Worm (Caenorhabditis elegans) whole organism, L1 larva: ENCODE data around the gene doxa-1.
A peak's percentile ranks its signal among the peaks of the same experiment; 100 is the strongest.

ENCODE experiments used
- C04F5.9 ChIP-seq: sonication (generic microtip); optimal IDR thresholded peaks from 2 replicates; lab custom pipeline; 2016; ENCODE audit warnings: missing genetic modification characterization, missing compliant biosample characterization
- C34B4.2 ChIP-seq: sonication (generic microtip); optimal IDR thresholded peaks from 2 replicates; lab custom pipeline; 2017; ENCODE audit warnings: mild to moderate bottlenecking, missing genetic modification characterization, missing compliant biosample characterization
- F16B12.6 ChIP-seq: fragments of 150-350 bp; optimal IDR thresholded peaks from 2 replicates; lab custom pipeline; 2014; ENCODE audit warnings: missing biosample characterization, missing genetic modification characterization
- Y116A8C.19 ChIP-seq: sonication (generic microtip); optimal IDR thresholded peaks from 2 replicates; lab custom pipeline; 2016; ENCODE audit warnings: missing compliant biosample characterization, missing genetic modification characterization, borderline replicate concordance
- aha-1 ChIP-seq: fragments of 150-350 bp; optimal IDR thresholded peaks from 2 replicates; lab custom pipeline; 2014; ENCODE audit warnings: missing biosample characterization, missing genetic modification characterization
- alr-1 ChIP-seq: fragments of 200-800 bp; sonication (Bioruptor generic); optimal IDR thresholded peaks from 2 replicates; lab custom pipeline; 2018; ENCODE audit warnings: borderline replicate concordance, mild to moderate bottlenecking, missing genetic modification characterization, missing compliant biosample characterization
- blmp-1 ChIP-seq: fragments of 150-350 bp; optimal IDR thresholded peaks from 2 replicates; lab custom pipeline; 2014; ENCODE audit warnings: missing biosample characterization, missing genetic modification characterization
- ceh-8 ChIP-seq: fragments of 200-800 bp; sonication (Bioruptor generic); optimal IDR thresholded peaks from 2 replicates; lab custom pipeline; 2018; ENCODE audit warnings: mild to moderate bottlenecking, missing genetic modification characterization, moderate library complexity, missing compliant biosample characterization
- ceh-82 ChIP-seq, 3 experiments: fragments of 150-350 bp in 1 of 3; sonication (generic microtip) in 2 of 3; optimal IDR thresholded peaks; 2 replicates each; lab custom pipeline; 2014 to 2017; ENCODE audit warnings: missing biosample characterization in 3 of 3, missing genetic modification characterization in 3 of 3
- ceh-88 ChIP-seq: fragments of 200-800 bp; sonication (Bioruptor generic); IDR thresholded peaks from 2 replicates; pipeline ENCODE4 v1.3.6; 2022; ENCODE audit warnings: missing genetic modification characterization, missing compliant biosample characterization
- ceh-90 ChIP-seq: sonication (generic microtip); optimal IDR thresholded peaks from 2 replicates; lab custom pipeline; 2016; ENCODE audit warnings: missing genetic modification characterization, missing compliant biosample characterization
- ces-1 ChIP-seq: fragments of 150-350 bp; optimal IDR thresholded peaks from 2 replicates; lab custom pipeline; 2014; ENCODE audit warnings: missing biosample characterization, missing genetic modification reagents, missing genetic modification characterization
- dsc-1 ChIP-seq: sonication (generic microtip); optimal IDR thresholded peaks from 2 replicates; lab custom pipeline; 2016; ENCODE audit warnings: mild to moderate bottlenecking, missing genetic modification characterization, missing compliant biosample characterization
- efl-3 ChIP-seq: fragments of 200-800 bp; sonication (Bioruptor generic); optimal IDR thresholded peaks from 2 replicates; lab custom pipeline; 2018; ENCODE audit warnings: mild to moderate bottlenecking, missing genetic modification characterization, missing compliant biosample characterization
- elt-2 ChIP-seq: sonication (generic microtip); optimal IDR thresholded peaks from 2 replicates; lab custom pipeline; 2016; ENCODE audit warnings: missing genetic modification characterization, mild to moderate bottlenecking, inconsistent platforms, missing compliant biosample characterization, missing genetic modification reagents
- elt-3 ChIP-seq, 6 experiments: fragments of 150-350 bp in 1 of 6; sonication (generic microtip); optimal IDR thresholded peaks; 2 replicates each; lab custom pipeline; 2017 to 2018; ENCODE audit warnings: missing biosample characterization in 6 of 6, missing genetic modification characterization in 6 of 6, inconsistent platforms in 1 of 6
- fkh-10 ChIP-seq: sonication (generic microtip); optimal IDR thresholded peaks from 2 replicates; lab custom pipeline; 2017; ENCODE audit warnings: missing biosample characterization, missing genetic modification reagents, missing genetic modification characterization
- fos-1 ChIP-seq: fragments of 150-350 bp; optimal IDR thresholded peaks from 2 replicates; lab custom pipeline; 2014; ENCODE audit warnings: missing biosample characterization, missing genetic modification characterization
- grh-1 ChIP-seq: fragments of 200-800 bp; sonication (Bioruptor generic); IDR thresholded peaks from 2 replicates; pipeline ENCODE4 v1.3.6; 2022; ENCODE audit warnings: missing genetic modification reagents, missing genetic modification characterization, missing compliant biosample characterization
- hlh-17 ChIP-seq: fragments of 200-800 bp; sonication (Bioruptor generic); optimal IDR thresholded peaks from 2 replicates; lab custom pipeline; 2018; ENCODE audit warnings: missing genetic modification characterization, mild to moderate bottlenecking, missing compliant biosample characterization, moderate library complexity, borderline replicate concordance
- hlh-4 ChIP-seq: sonication (generic microtip); optimal IDR thresholded peaks from 2 replicates; lab custom pipeline; 2016; ENCODE audit warnings: mild to moderate bottlenecking, missing genetic modification characterization, missing compliant biosample characterization
- irx-1 ChIP-seq: sonication (generic microtip); optimal IDR thresholded peaks from 2 replicates; lab custom pipeline; 2016; ENCODE audit warnings: missing genetic modification characterization, missing compliant biosample characterization
- isw-1 ChIP-seq: fragments of 200-800 bp; sonication (Bioruptor generic); IDR thresholded peaks from 2 replicates; pipeline ENCODE4 v1.3.6; 2022; ENCODE audit warnings: missing genetic modification characterization, missing compliant biosample characterization
- jun-1 ChIP-seq: fragments of 150-350 bp; optimal IDR thresholded peaks from 2 replicates; lab custom pipeline; 2014; ENCODE audit warnings: missing biosample characterization, missing genetic modification reagents, missing genetic modification characterization
- lin-14 ChIP-seq: fragments of 200-800 bp; sonication (Bioruptor generic); optimal IDR thresholded peaks from 2 replicates; lab custom pipeline; 2018; ENCODE audit warnings: mild to moderate bottlenecking, missing genetic modification characterization, moderate library complexity, missing compliant biosample characterization
- lin-15B ChIP-seq: fragments of 150-350 bp; sonication (generic microtip); optimal IDR thresholded peaks from 3 replicates; lab custom pipeline; 2014; ENCODE audit warnings: missing biosample characterization, missing genetic modification characterization
- lsy-2 ChIP-seq, 2 experiments: fragments of 150-350 bp; optimal IDR thresholded peaks; 2 replicates each; lab custom pipeline; 2014; ENCODE audit warnings: missing biosample characterization in 2 of 2, missing genetic modification characterization in 2 of 2
- mab-9 ChIP-seq: fragments of 200-800 bp; sonication (Bioruptor generic); IDR thresholded peaks from 2 replicates; pipeline ENCODE4 v1.3.6; 2022; ENCODE audit warnings: missing genetic modification reagents, missing genetic modification characterization, missing compliant biosample characterization
- mdl-1 ChIP-seq, 2 experiments: fragments of 150-350 bp; optimal IDR thresholded peaks; 2 replicates each; lab custom pipeline; 2014 to 2017; ENCODE audit warnings: missing biosample characterization in 2 of 2, missing genetic modification characterization in 2 of 2, inconsistent platforms in 1 of 2
- mef-2 ChIP-seq: fragments of 150-350 bp; optimal IDR thresholded peaks from 2 replicates; lab custom pipeline; 2014; ENCODE audit warnings: missing biosample characterization, missing genetic modification characterization
- nhr-11 ChIP-seq: fragments of 150-350 bp; optimal IDR thresholded peaks from 2 replicates; lab custom pipeline; 2014; ENCODE audit warnings: missing biosample characterization, missing genetic modification characterization
- nhr-12 ChIP-seq: sonication (generic microtip); optimal IDR thresholded peaks from 2 replicates; lab custom pipeline; 2017; ENCODE audit warnings: missing biosample characterization, missing genetic modification characterization
- nhr-19 ChIP-seq: fragments of 200-800 bp; sonication (Bioruptor generic); conservative IDR thresholded peaks from 2 replicates; pipeline ENCODE4 v1.3.6; 2022; ENCODE audit warnings: missing genetic modification characterization, missing compliant biosample characterization
- nhr-237 ChIP-seq: fragments of 150-350 bp; optimal IDR thresholded peaks from 2 replicates; lab custom pipeline; 2014; ENCODE audit warnings: missing biosample characterization, missing genetic modification characterization
- nhr-28 ChIP-seq: fragments of 150-350 bp; optimal IDR thresholded peaks from 2 replicates; lab custom pipeline; 2014; ENCODE audit warnings: missing biosample characterization, missing genetic modification characterization
- nhr-47 ChIP-seq: sonication (generic microtip); optimal IDR thresholded peaks from 2 replicates; lab custom pipeline; 2016; ENCODE audit warnings: mild to moderate bottlenecking, missing genetic modification characterization, moderate library complexity, missing compliant biosample characterization
- nhr-71 ChIP-seq: sonication (generic microtip); optimal IDR thresholded peaks from 2 replicates; lab custom pipeline; 2016; ENCODE audit warnings: mild to moderate bottlenecking, missing genetic modification characterization, moderate library complexity, missing compliant biosample characterization
- nhr-76 ChIP-seq: sonication (generic microtip); optimal IDR thresholded peaks from 2 replicates; lab custom pipeline; 2017; ENCODE audit warnings: missing biosample characterization, missing genetic modification characterization
- nhr-77 ChIP-seq: fragments of 150-350 bp; optimal IDR thresholded peaks from 2 replicates; lab custom pipeline; 2014; ENCODE audit warnings: missing biosample characterization, missing genetic modification characterization
- nhr-84 ChIP-seq: sonication (generic microtip); optimal IDR thresholded peaks from 2 replicates; lab custom pipeline; 2017; ENCODE audit warnings: missing biosample characterization, missing genetic modification characterization
- nhr-85 ChIP-seq: sonication (generic microtip); peaks from one replicate; lab custom pipeline; 2016; ENCODE audit warnings: missing genetic modification characterization, inconsistent platforms, missing compliant biosample characterization
- pag-3 ChIP-seq: sonication (generic microtip); optimal IDR thresholded peaks from 2 replicates; lab custom pipeline; 2017; ENCODE audit warnings: missing genetic modification characterization, mild to moderate bottlenecking, missing compliant biosample characterization, antibody characterized with exemption, borderline replicate concordance; ENCODE audit not compliant: insufficient read depth
- pqm-1 ChIP-seq: sonication (generic microtip); optimal IDR thresholded peaks from 3 replicates; lab custom pipeline; 2017; ENCODE audit warnings: missing biosample characterization, missing genetic modification characterization
- rnt-1 ChIP-seq: sonication (generic microtip); optimal IDR thresholded peaks from 2 replicates; lab custom pipeline; 2016; ENCODE audit warnings: mild to moderate bottlenecking, missing genetic modification characterization, moderate library complexity, missing compliant biosample characterization
- tlp-1 ChIP-seq: fragments of 150-350 bp; optimal IDR thresholded peaks from 2 replicates; lab custom pipeline; 2014; ENCODE audit warnings: missing biosample characterization, missing genetic modification characterization
- unc-62 ChIP-seq: fragments of 150-350 bp; optimal IDR thresholded peaks from 2 replicates; lab custom pipeline; 2014; ENCODE audit warnings: missing biosample characterization, missing genetic modification reagents, missing genetic modification characterization
- unc-86 ChIP-seq: sonication (generic microtip); optimal IDR thresholded peaks from 2 replicates; lab custom pipeline; 2016; ENCODE audit warnings: missing genetic modification characterization, missing compliant biosample characterization
- unc-98 ChIP-seq: fragments of 200-800 bp; sonication (Bioruptor generic); IDR thresholded peaks from 2 replicates; pipeline ENCODE4 v1.3.6; 2022; ENCODE audit warnings: missing genetic modification characterization, missing compliant biosample characterization
- xbp-1 ChIP-seq: sonication (generic microtip); optimal IDR thresholded peaks from 2 replicates; lab custom pipeline; 2016; ENCODE audit warnings: missing genetic modification characterization, missing compliant biosample characterization
- zag-1 ChIP-seq: fragments of 150-350 bp; optimal IDR thresholded peaks from 2 replicates; lab custom pipeline; 2014; ENCODE audit warnings: missing biosample characterization, missing genetic modification characterization
- zip-4 ChIP-seq: fragments of 200-800 bp; sonication (Bioruptor generic); optimal IDR thresholded peaks from 2 replicates; lab custom pipeline; 2018; ENCODE audit warnings: mild to moderate bottlenecking, missing genetic modification characterization, moderate library complexity, missing compliant biosample characterization

Gene doxa-1

ce11 chrIII:8555682-8556081, 25.2 kb upstream of the doxa-1 start:
- TF ChIP-seq blmp-1 (tag; lab: Kevin White, UChicago) (peak; percentile 94), dsc-1 (no peak)

- no peak for TF ChIP-seq aha-1
- peak; percentile 9 for TF ChIP-seq irx-1 (tag; lab: Kevin White, UChicago)
- TF ChIP-seq pag-3: no peak
- TF ChIP-seq unc-86: no peak
- TF ChIP-seq ces-1 (GFP tag; lab: Kevin White, UChicago): no peak
- no peak for TF ChIP-seq tlp-1 (tag; lab: Kevin White, UChicago)
- no peak for TF ChIP-seq hlh-17 (GFP tag; lab: Kevin White, UChicago)
- peak; percentile 67 for TF ChIP-seq blmp-1 (tag; lab: Kevin White, UChicago)
- TF ChIP-seq fos-1: peak; percentile 5
- TF ChIP-seq unc-62 (GFP tag; lab: Kevin White, UChicago): no peak
- TF ChIP-seq elt-2: no peak
- TF ChIP-seq isw-1 (GFP tag; lab: Robert Waterston, UW): no peak
- TF ChIP-seq C04F5.9 (tag; lab: Kevin White, UChicago): no peak
- no peak for TF ChIP-seq jun-1 (tag; lab: Kevin White, UChicago)
- no peak for TF ChIP-seq ceh-88 (GFP tag; lab: Robert Waterston, UW)
- no peak for TF ChIP-seq nhr-237 (tag; lab: Kevin White, UChicago)
- no peak for TF ChIP-seq nhr-11 (tag; lab: Kevin White, UChicago)
- no peak for TF ChIP-seq nhr-77 (tag; lab: Kevin White, UChicago)
- no peak for TF ChIP-seq nhr-84 (tag; lab: Kevin White, UChicago)
- TF ChIP-seq zip-4: no peak
- TF ChIP-seq zag-1: no peak
- no peak for TF ChIP-seq efl-3 (GFP tag; lab: Kevin White, UChicago)
- TF ChIP-seq F16B12.6 (tag; lab: Kevin White, UChicago): no peak
- no peak for TF ChIP-seq fkh-10
- no peak for TF ChIP-seq mef-2 (tag; lab: Kevin White, UChicago)
- TF ChIP-seq grh-1 (GFP tag; lab: Robert Waterston, UW): no peak
- peak; percentile 50 to 71 for TF ChIP-seq lsy-2 (tag; optimal IDR thresholded peaks at IDR 0.05; lab: Kevin White, UChicago)
- no peak for TF ChIP-seq alr-1 (tag; lab: Kevin White, UChicago)
- no peak for TF ChIP-seq ceh-8 (GFP tag; lab: Kevin White, UChicago)
- no peak for TF ChIP-seq hlh-4 (tag; lab: Kevin White, UChicago)
- no peak for TF ChIP-seq unc-98 (GFP tag; lab: Robert Waterston, UW)
- TF ChIP-seq pqm-1: no peak
- peak; percentile 80 for TF ChIP-seq rnt-1 (tag; lab: Kevin White, UChicago)
- TF ChIP-seq nhr-76: no peak
- TF ChIP-seq xbp-1 (tag; lab: Kevin White, UChicago): peak; percentile 44
- no peak for TF ChIP-seq nhr-12 (tag; lab: Kevin White, UChicago)
- peak; percentile 76 for TF ChIP-seq nhr-71 (tag; lab: Kevin White, UChicago)
- TF ChIP-seq mdl-1 (tag; optimal IDR thresholded peaks at IDR 0.05; lab: Kevin White, UChicago): no peak
- TF ChIP-seq ceh-82 (tag; optimal IDR thresholded peaks at IDR 0.05; lab: Kevin White, UChicago): peak in 2 of 3 experiments; percentile 31 to 36
- TF ChIP-seq nhr-28: no peak
- TF ChIP-seq nhr-19 (GFP tag; lab: Robert Waterston, UW): peak; percentile 52
- peak in 1 of 6 experiments; percentile 30 for TF ChIP-seq elt-3 (tag; optimal IDR thresholded peaks at IDR 0.05; lab: Kevin White, UChicago)
- peak; percentile 74 for TF ChIP-seq lin-14 (GFP tag; lab: Kevin White, UChicago)
- TF ChIP-seq nhr-47 (tag; lab: Kevin White, UChicago): peak; percentile 26
- no peak for TF ChIP-seq Y116A8C.19 (tag; lab: Kevin White, UChicago)
- peak; percentile 80 for TF ChIP-seq nhr-85 (tag; lab: Kevin White, UChicago)
- no peak for TF ChIP-seq lin-15B (tag; lab: Kevin White, UChicago)
- no peak for TF ChIP-seq ceh-90
- no peak for TF ChIP-seq C34B4.2 (tag; lab: Kevin White, UChicago)
- no peak for TF ChIP-seq mab-9 (GFP tag; lab: Robert Waterston, UW)
These were observed 24.0 kb upstream of the doxa-1 start, which contains the start of gene C02D5.2 for ce11 chrIII:8556836-8557385. Gene C02D5.2, plus strand, starts transcription at chrIII:8557335.
